Worm (Caenorhabditis elegans) whole organism, midembryonic: ENCODE data around the gene nas-12.

Source experiments
- T22C8.4 ChIP-seq: fragments of 200-800 bp; sonication (Bioruptor generic); IDR thresholded peaks from 2 replicates; pipeline ENCODE4 v1.3.6; 2022; ENCODE audit warnings: missing genetic modification characterization, missing compliant biosample characterization
- flt-1 ChIP-seq: fragments of 200-800 bp; sonication (Bioruptor generic); IDR thresholded peaks from 2 replicates; pipeline ENCODE4 v1.3.6; 2022; ENCODE audit warnings: missing genetic modification characterization, missing compliant biosample characterization
- ref-1 ChIP-seq: fragments of 200-800 bp; sonication (Bioruptor generic); conservative IDR thresholded peaks from 2 replicates; pipeline ENCODE4 v1.3.6; 2022; ENCODE audit warnings: missing genetic modification reagents, missing genetic modification characterization, missing compliant biosample characterization

- TF ChIP-seq flt-1 (GFP tag; lab: Robert Waterston, UW) (no peak), ref-1 (no peak), T22C8.4 (GFP tag; lab: Robert Waterston, UW) (no peak)
These were observed 7.1 kb downstream of the nas-12 start, which contains the start of gene F01G10.5 for ce11 chrIV:10230971-10231370.
